Fruit fly (Drosophila melanogaster) Kc167 (cell line): Measurements from ENCODE around the gene CG17154.

Experiments
- Myc ChIP-seq: fragments of >200 bp; optimal IDR thresholded peaks from 2 replicates; lab custom pipeline; 2017; ENCODE audit warnings: missing external identifiers
- Sin3A ChIP-seq: fragments of >200 bp; optimal IDR thresholded peaks from 2 replicates; lab custom pipeline; 2018; ENCODE audit warnings: missing external identifiers
- h ChIP-seq: fragments of >200 bp; optimal IDR thresholded peaks from 3 replicates; lab custom pipeline; 2018; ENCODE audit warnings: missing external identifiers
- insv ChIP-seq: fragments of >200 bp; optimal IDR thresholded peaks from 3 replicates; lab custom pipeline; 2018; ENCODE audit warnings: missing external identifiers
- psq ChIP-seq: fragments of >200 bp; optimal IDR thresholded peaks from 2 replicates; lab custom pipeline; 2017; ENCODE audit warnings: missing external identifiers
- ttk ChIP-seq: sonication (Bioruptor generic); optimal IDR thresholded peaks from 2 replicates; lab custom pipeline; 2017; ENCODE audit warnings: missing external identifiers

Gene CG17154

dm6 chr3L:12076312-12076711, 12.1 kb upstream of the CG17154 start:
- no peak for TF ChIP-seq psq
- no peak for TF ChIP-seq ttk (lab: Kevin White, UChicago)
- no peak for TF ChIP-seq Myc (lab: Kevin White, UChicago)
- no peak for TF ChIP-seq Sin3A (lab: Kevin White, UChicago)
- no peak for TF ChIP-seq h (lab: Kevin White, UChicago)
- no peak for TF ChIP-seq insv (lab: Kevin White, UChicago)

DNA sequence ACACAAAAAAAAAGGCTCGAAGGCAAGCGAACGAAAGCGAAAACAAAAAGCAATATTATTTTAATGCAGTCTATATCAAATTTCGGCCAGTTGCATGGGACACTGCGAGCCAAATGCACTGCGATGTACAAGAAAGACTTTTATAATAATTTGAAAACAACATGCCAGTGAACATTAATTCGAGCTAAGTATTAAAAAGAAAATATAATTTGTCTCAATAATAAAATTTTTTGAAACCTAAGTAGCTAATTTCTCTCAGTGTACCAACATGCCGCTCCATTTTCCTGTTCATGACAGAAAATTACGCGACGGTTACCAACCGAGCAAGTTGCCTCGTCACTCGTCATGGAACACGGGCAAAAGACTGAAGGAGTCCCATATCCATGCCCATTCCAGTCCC, 11.1 kb upstream of the CG17154 start:
- TF ChIP-seq Sin3A (lab: Kevin White, UChicago), result no peak
- TF ChIP-seq h (lab: Kevin White, UChicago), result no peak
- no peak for TF ChIP-seq Myc (lab: Kevin White, UChicago)
- no peak for TF ChIP-seq ttk (lab: Kevin White, UChicago)
- TF ChIP-seq psq, result no peak
- TF ChIP-seq insv (lab: Kevin White, UChicago), result no peak

DNA sequence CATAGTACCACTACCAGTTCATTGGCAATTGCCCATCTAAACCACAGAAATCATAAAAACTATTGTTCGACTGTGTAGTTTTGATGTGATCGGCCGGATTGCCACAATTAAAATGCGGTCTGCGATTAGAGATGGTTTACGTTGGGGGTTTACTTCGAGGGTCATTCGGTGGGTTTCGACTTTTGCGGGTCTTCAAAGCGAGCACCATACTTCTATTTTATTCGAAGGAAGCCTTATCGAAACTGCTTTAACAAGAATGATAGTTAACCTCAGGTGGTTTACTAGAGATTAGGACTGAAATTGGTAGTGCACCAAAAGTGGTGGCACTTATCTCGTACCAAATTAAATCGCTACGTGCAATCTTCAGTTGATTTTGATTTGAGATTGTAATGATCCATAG, 10.5 kb upstream of the CG17154 start:
- TF ChIP-seq h (lab: Kevin White, UChicago) (no peak), Myc (lab: Kevin White, UChicago) (no peak)

dm6 chr3L:12078551-12079318, 9.7 kb upstream of the CG17154 start:
- no peak for TF ChIP-seq ttk (lab: Kevin White, UChicago)
- TF ChIP-seq insv (lab: Kevin White, UChicago), result no peak
- no peak for TF ChIP-seq psq
- TF ChIP-seq Myc (lab: Kevin White, UChicago), result no peak
- no peak for TF ChIP-seq Sin3A (lab: Kevin White, UChicago)
- no peak for TF ChIP-seq h (lab: Kevin White, UChicago)

dm6 chr3L:12079319-12079933, 9.0 kb upstream of the CG17154 start:
- TF ChIP-seq psq (no peak), insv (lab: Kevin White, UChicago) (no peak), h (lab: Kevin White, UChicago) (no peak), Sin3A (lab: Kevin White, UChicago) (no peak), ttk (lab: Kevin White, UChicago) (no peak), Myc (lab: Kevin White, UChicago) (no peak)

- TF ChIP-seq h (lab: Kevin White, UChicago) (no peak), insv (lab: Kevin White, UChicago) (no peak), Sin3A (lab: Kevin White, UChicago) (no peak), ttk (lab: Kevin White, UChicago) (no peak), psq (no peak), Myc (lab: Kevin White, UChicago) (no peak)
These were observed 8.0 kb upstream of the CG17154 start for dm6 chr3L:12080423-12080822.

- no peak for TF ChIP-seq h (lab: Kevin White, UChicago)
- no peak for TF ChIP-seq Sin3A (lab: Kevin White, UChicago)
- TF ChIP-seq ttk (lab: Kevin White, UChicago), result no peak
These were observed 6.5 kb upstream of the CG17154 start, which contains the start of gene Sema5c for dm6 chr3L:12081679-12082520. Sema5c (minus strand) TSS chr3L:12081830.

DNA sequence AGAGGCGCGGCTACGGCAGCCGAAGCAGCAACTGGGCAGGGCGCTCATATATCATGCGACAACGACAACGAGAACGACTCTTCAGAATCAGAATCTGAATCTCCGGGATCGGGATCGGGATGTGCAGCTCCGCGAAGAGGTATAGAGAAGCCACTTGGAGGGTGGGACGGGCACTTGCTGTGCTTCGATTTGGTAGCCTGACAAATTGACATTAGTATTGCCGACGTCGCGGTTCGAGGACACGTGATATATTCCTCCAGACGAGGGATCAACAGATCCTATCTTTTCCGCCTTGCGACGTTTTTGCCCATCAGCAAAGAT, 5.9 kb upstream of the CG17154 start:
- TF ChIP-seq h (lab: Kevin White, UChicago), result no peak
- no peak for TF ChIP-seq Sin3A (lab: Kevin White, UChicago)
- no peak for TF ChIP-seq psq
- no peak for TF ChIP-seq Myc (lab: Kevin White, UChicago)
- TF ChIP-seq ttk (lab: Kevin White, UChicago), result no peak
- TF ChIP-seq insv (lab: Kevin White, UChicago), result no peak

DNA sequence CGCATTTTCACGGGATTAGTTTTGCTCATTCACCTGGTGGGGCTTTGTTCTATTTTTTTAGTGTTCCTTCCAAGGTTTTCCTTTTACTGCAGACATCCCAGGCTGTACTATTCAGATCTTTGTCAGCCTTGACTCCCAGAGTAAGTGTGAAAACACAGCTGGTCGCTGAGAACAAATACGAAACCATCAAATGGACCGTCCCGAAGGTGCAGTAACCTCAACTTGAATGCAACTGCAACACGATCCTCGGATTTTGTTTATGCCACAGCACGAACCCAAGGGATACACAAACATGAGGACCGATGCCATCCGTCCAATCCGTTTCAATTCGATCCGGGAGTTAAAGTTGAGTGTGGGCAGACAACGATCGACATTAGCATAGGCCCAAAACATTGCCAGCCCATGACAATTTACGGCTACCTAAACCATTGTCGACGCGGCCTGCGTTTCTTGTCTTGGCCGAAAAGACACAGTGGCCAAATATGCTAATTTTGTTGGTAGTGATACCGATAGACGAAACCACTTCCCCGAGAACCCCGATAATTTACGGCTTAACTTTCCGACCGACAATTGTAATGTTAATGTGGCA, 5.2 kb upstream of the CG17154 start:
- TF ChIP-seq Myc (lab: Kevin White, UChicago), result no peak
- TF ChIP-seq h (lab: Kevin White, UChicago), result no peak
- no peak for TF ChIP-seq insv (lab: Kevin White, UChicago)
- no peak for TF ChIP-seq psq
- no peak for TF ChIP-seq Sin3A (lab: Kevin White, UChicago)
- TF ChIP-seq ttk (lab: Kevin White, UChicago), result no peak

dm6 chr3L:12083861-12084260, 4.6 kb upstream of the CG17154 start:
- TF ChIP-seq psq, result no peak
- no peak for TF ChIP-seq insv (lab: Kevin White, UChicago)
- no peak for TF ChIP-seq h (lab: Kevin White, UChicago)
- no peak for TF ChIP-seq ttk (lab: Kevin White, UChicago)
- no peak for TF ChIP-seq Sin3A (lab: Kevin White, UChicago)
- TF ChIP-seq Myc (lab: Kevin White, UChicago), result no peak

DNA sequence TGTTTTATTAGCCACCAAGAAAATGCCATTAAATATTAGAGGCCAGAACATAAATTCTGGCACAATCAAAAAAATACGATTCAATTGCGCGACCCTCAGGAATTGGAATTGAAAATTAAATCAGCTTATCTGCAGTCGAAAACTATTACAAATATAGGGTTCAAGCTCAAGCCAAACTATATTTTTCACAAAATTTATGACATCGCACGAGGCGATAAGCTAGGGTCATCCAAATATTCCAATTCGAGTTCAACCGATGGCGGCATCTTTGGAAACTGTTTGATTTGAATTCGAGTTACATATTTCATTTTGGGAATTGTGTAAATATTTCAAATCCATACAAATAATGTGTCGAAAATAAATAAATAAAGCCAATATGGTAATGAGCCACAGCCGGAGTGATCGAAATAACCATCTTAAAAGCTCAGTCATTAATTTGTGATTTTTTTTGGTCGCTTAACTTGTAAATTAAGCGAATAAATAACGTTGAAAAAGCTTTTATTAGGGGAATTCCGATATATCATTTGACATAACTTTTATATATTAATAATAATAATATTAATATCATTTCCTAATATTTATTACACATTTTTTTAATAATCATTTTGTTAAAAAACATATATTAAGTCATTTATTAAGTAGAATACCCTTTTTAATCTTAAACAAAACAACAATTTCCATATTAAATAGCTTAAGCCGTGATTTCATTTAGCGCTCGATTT, 3.3 kb upstream of the CG17154 start:
- TF ChIP-seq Sin3A (lab: Kevin White, UChicago), result no peak
- no peak for TF ChIP-seq insv (lab: Kevin White, UChicago)
- no peak for TF ChIP-seq psq
- TF ChIP-seq ttk (lab: Kevin White, UChicago), result no peak
- TF ChIP-seq h (lab: Kevin White, UChicago), result no peak
- TF ChIP-seq Myc (lab: Kevin White, UChicago), result no peak
